Fruit fly (Drosophila melanogaster) whole organism, prepupa: Measurements from ENCODE around the gene Hnf4.

ENCODE experiments used
- Blimp-1 ChIP-seq: fragments of 200-800 bp; sonication (Bioruptor generic); optimal IDR thresholded peaks from 3 replicates; lab custom pipeline; 2017; ENCODE audit warnings: missing biosample characterization, missing genetic modification characterization, mild to moderate bottlenecking, moderate library complexity, missing genetic modification reagents
- CG10669 ChIP-seq: fragments of 200-800 bp; sonication (Bioruptor generic); optimal IDR thresholded peaks from 3 replicates; lab custom pipeline; 2018; ENCODE audit warnings: missing biosample characterization, mild to moderate bottlenecking, missing genetic modification characterization, moderate library complexity
- CG11902 ChIP-seq: fragments of 200-800 bp; sonication (Bioruptor generic); optimal IDR thresholded peaks from 3 replicates; lab custom pipeline; 2016; ENCODE audit warnings: missing biosample characterization, missing genetic modification characterization
- CG16779 ChIP-seq: fragments of 200-800 bp; sonication (Bioruptor generic); optimal IDR thresholded peaks from 3 replicates; lab custom pipeline; 2017; ENCODE audit warnings: missing biosample characterization, mild to moderate bottlenecking, missing genetic modification characterization
- CG3032 ChIP-seq: fragments of 200-800 bp; optimal IDR thresholded peaks from 2 replicates; lab custom pipeline; 2019; ENCODE audit warnings: missing biosample characterization, mild to moderate bottlenecking, missing genetic modification characterization, moderate library complexity
- CG6792 ChIP-seq: fragments of 200-800 bp; sonication (Bioruptor generic); optimal IDR thresholded peaks from 3 replicates; lab custom pipeline; 2016; ENCODE audit warnings: missing biosample characterization, missing genetic modification characterization
- CG9139 ChIP-seq: fragments of 200-800 bp; sonication (Bioruptor generic); optimal IDR thresholded peaks from 3 replicates; lab custom pipeline; 2017; ENCODE audit warnings: missing biosample characterization, mild to moderate bottlenecking, missing genetic modification characterization
- Eip75B ChIP-seq: fragments of 200-800 bp; sonication (Bioruptor generic); optimal IDR thresholded peaks from 3 replicates; lab custom pipeline; 2016; ENCODE audit warnings: missing biosample characterization, missing genetic modification characterization
- Lpt ChIP-seq: fragments of 200-800 bp; sonication (Bioruptor generic); optimal IDR thresholded peaks from 3 replicates; lab custom pipeline; 2016; ENCODE audit warnings: missing biosample characterization, missing genetic modification characterization
- Sox102F ChIP-seq: fragments of 200-800 bp; sonication (Bioruptor generic); optimal IDR thresholded peaks from 2 replicates; lab custom pipeline; 2016; ENCODE audit warnings: missing biosample characterization, mild to moderate bottlenecking, missing genetic modification characterization
- cyc ChIP-seq: fragments of 200-800 bp; sonication (Bioruptor generic); optimal IDR thresholded peaks from 3 replicates; lab custom pipeline; 2016; ENCODE audit warnings: missing biosample characterization, missing genetic modification characterization
- salr ChIP-seq, 2 experiments: fragments of 200-800 bp; sonication (Bioruptor generic); optimal IDR thresholded peaks; 3 replicates each; lab custom pipeline; 2016 to 2018; ENCODE audit warnings: missing biosample characterization in 2 of 2, missing genetic modification characterization in 2 of 2, mild to moderate bottlenecking in 1 of 2
- ss ChIP-seq, 2 experiments: fragments of 200-800 bp; sonication (Bioruptor generic); optimal IDR thresholded peaks; 2 replicates in 1 of 2; 3 replicates in 1 of 2; lab custom pipeline; 2017 to 2018; ENCODE audit warnings: mild to moderate bottlenecking in 2 of 2, missing biosample characterization in 2 of 2, missing genetic modification characterization in 2 of 2, moderate library complexity in 1 of 2
- svp ChIP-seq: fragments of 200-800 bp; sonication (Bioruptor generic); peaks from one replicate; lab custom pipeline; 2016; ENCODE audit warnings: missing biosample characterization, missing genetic modification characterization

DNA sequence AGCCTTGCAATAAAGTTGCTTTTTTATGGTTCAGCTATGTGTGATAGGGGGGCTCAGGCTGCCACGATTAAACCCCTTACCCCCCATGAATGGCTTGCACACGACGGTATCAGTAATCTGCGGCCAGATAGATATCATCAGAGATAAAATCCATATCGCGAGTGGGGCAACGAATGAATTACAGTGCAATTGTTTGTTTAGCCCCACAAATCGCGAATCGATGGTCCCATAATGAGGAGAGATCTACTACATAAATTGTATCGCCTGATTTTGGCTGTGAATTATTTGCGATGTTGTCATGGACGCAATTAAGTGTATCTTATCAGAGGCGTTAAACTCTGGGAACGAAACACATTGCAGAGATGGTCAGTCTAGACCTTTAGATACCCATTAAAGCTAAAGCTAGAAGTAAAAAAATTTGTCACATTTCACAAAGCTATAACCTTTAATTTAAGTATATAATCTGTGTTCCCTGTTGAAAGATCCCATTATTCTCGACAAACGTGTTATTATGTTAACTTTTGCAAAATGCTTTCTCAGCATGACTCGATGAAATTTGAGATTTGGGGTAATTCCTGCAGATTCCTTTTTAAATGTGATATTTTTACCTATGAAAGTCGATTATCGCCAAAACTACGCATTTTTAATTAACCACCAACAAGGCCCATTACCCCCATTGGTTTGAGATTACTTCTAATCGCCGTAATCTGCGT is 11.3 kb downstream of the Hnf4 start:
- TF ChIP-seq cyc (GFP tag; lab: Kevin White, UChicago) (no peak), CG6792 (GFP tag; lab: Kevin White, UChicago) (no peak), ss (GFP tag; optimal IDR thresholded peaks at IDR 0.05; lab: Kevin White, UChicago) (no peak), Sox102F (GFP tag; lab: Kevin White, UChicago) (no peak), Lpt (no peak), salr (GFP tag; optimal IDR thresholded peaks at IDR 0.05; lab: Kevin White, UChicago) (no peak), Eip75B (no peak), CG16779 (no peak), CG3032 (tag; lab: Kevin White, UChicago) (no peak), svp (GFP tag; lab: Kevin White, UChicago) (peak; percentile 74), CG10669 (GFP tag; lab: Kevin White, UChicago) (no peak), CG11902 (GFP tag; lab: Kevin White, UChicago) (no peak), Blimp-1 (no peak), CG9139 (GFP tag; lab: Kevin White, UChicago) (no peak)
